Worm (Caenorhabditis elegans) whole organism, L1 larva: ENCODE measurements around the gene unc-18.

ENCODE experiments used
- C16A3.4 ChIP-seq: fragments of 150-350 bp; optimal IDR thresholded peaks from 2 replicates; lab custom pipeline; 2014; ENCODE audit warnings: missing biosample characterization, missing genetic modification characterization
- C34B4.2 ChIP-seq: sonication (generic microtip); optimal IDR thresholded peaks from 2 replicates; lab custom pipeline; 2017; ENCODE audit warnings: mild to moderate bottlenecking, missing genetic modification characterization, missing compliant biosample characterization
- aha-1 ChIP-seq: fragments of 150-350 bp; optimal IDR thresholded peaks from 2 replicates; lab custom pipeline; 2014; ENCODE audit warnings: missing biosample characterization, missing genetic modification characterization
- alr-1 ChIP-seq: fragments of 200-800 bp; sonication (Bioruptor generic); optimal IDR thresholded peaks from 2 replicates; lab custom pipeline; 2018; ENCODE audit warnings: borderline replicate concordance, mild to moderate bottlenecking, missing genetic modification characterization, missing compliant biosample characterization
- ceh-63 ChIP-seq: fragments of 200-800 bp; sonication (Bioruptor generic); optimal IDR thresholded peaks from 2 replicates; lab custom pipeline; 2018; ENCODE audit warnings: mild to moderate bottlenecking, missing genetic modification characterization, missing compliant biosample characterization
- ceh-82 ChIP-seq, 3 experiments: fragments of 150-350 bp in 1 of 3; sonication (generic microtip) in 2 of 3; optimal IDR thresholded peaks; 2 replicates each; lab custom pipeline; 2014 to 2017; ENCODE audit warnings: missing biosample characterization in 3 of 3, missing genetic modification characterization in 3 of 3
- ces-1 ChIP-seq: fragments of 150-350 bp; optimal IDR thresholded peaks from 2 replicates; lab custom pipeline; 2014; ENCODE audit warnings: missing biosample characterization, missing genetic modification reagents, missing genetic modification characterization
- dpl-1 ChIP-seq, 3 experiments: fragments of 150-350 bp in 2 of 3; sonication (generic microtip) in 1 of 3; optimal IDR thresholded peaks; 2 replicates each; lab custom pipeline; 2014 to 2017; ENCODE audit warnings: missing biosample characterization in 3 of 3, missing genetic modification characterization in 3 of 3, missing genetic modification reagents in 3 of 3
- dsc-1 ChIP-seq: sonication (generic microtip); optimal IDR thresholded peaks from 2 replicates; lab custom pipeline; 2016; ENCODE audit warnings: mild to moderate bottlenecking, missing genetic modification characterization, missing compliant biosample characterization
- efl-3 ChIP-seq: fragments of 200-800 bp; sonication (Bioruptor generic); optimal IDR thresholded peaks from 2 replicates; lab custom pipeline; 2018; ENCODE audit warnings: mild to moderate bottlenecking, missing genetic modification characterization, missing compliant biosample characterization
- egl-13 ChIP-seq: sonication (generic microtip); optimal IDR thresholded peaks from 2 replicates; lab custom pipeline; 2016; ENCODE audit warnings: missing genotype, missing genetic modification reagents, missing genetic modification characterization, missing compliant biosample characterization
- elt-3 ChIP-seq, 6 experiments: fragments of 150-350 bp in 1 of 6; sonication (generic microtip); optimal IDR thresholded peaks; 2 replicates each; lab custom pipeline; 2017 to 2018; ENCODE audit warnings: missing biosample characterization in 6 of 6, missing genetic modification characterization in 6 of 6, inconsistent platforms in 1 of 6
- ets-5 ChIP-seq: fragments of 200-800 bp; sonication (Bioruptor generic); IDR thresholded peaks from 2 replicates; pipeline ENCODE4 v1.3.6; 2022; ENCODE audit warnings: missing genetic modification characterization, missing compliant biosample characterization
- fkh-10 ChIP-seq: sonication (generic microtip); optimal IDR thresholded peaks from 2 replicates; lab custom pipeline; 2017; ENCODE audit warnings: missing biosample characterization, missing genetic modification reagents, missing genetic modification characterization
- fkh-8 ChIP-seq: sonication (generic microtip); optimal IDR thresholded peaks from 2 replicates; lab custom pipeline; 2016; ENCODE audit warnings: mild to moderate bottlenecking, missing genetic modification characterization, missing compliant biosample characterization
- fos-1 ChIP-seq: fragments of 150-350 bp; optimal IDR thresholded peaks from 2 replicates; lab custom pipeline; 2014; ENCODE audit warnings: missing biosample characterization, missing genetic modification characterization
- hlh-17 ChIP-seq: fragments of 200-800 bp; sonication (Bioruptor generic); optimal IDR thresholded peaks from 2 replicates; lab custom pipeline; 2018; ENCODE audit warnings: missing genetic modification characterization, mild to moderate bottlenecking, missing compliant biosample characterization, moderate library complexity, borderline replicate concordance
- hlh-4 ChIP-seq: sonication (generic microtip); optimal IDR thresholded peaks from 2 replicates; lab custom pipeline; 2016; ENCODE audit warnings: mild to moderate bottlenecking, missing genetic modification characterization, missing compliant biosample characterization
- irx-1 ChIP-seq: sonication (generic microtip); optimal IDR thresholded peaks from 2 replicates; lab custom pipeline; 2016; ENCODE audit warnings: missing genetic modification characterization, missing compliant biosample characterization
- isw-1 ChIP-seq: fragments of 200-800 bp; sonication (Bioruptor generic); IDR thresholded peaks from 2 replicates; pipeline ENCODE4 v1.3.6; 2022; ENCODE audit warnings: missing genetic modification characterization, missing compliant biosample characterization
- lin-35 ChIP-seq, 2 experiments: fragments of 150-350 bp; optimal IDR thresholded peaks; 2 replicates each; lab custom pipeline; 2014; ENCODE audit warnings: missing biosample characterization in 2 of 2, missing genetic modification characterization in 2 of 2, missing genetic modification reagents in 2 of 2
- lin-39 ChIP-seq: fragments of 150-350 bp; optimal IDR thresholded peaks from 2 replicates; lab custom pipeline; 2014; ENCODE audit warnings: missing biosample characterization, missing genetic modification reagents, missing genetic modification characterization
- mab-9 ChIP-seq: fragments of 200-800 bp; sonication (Bioruptor generic); IDR thresholded peaks from 2 replicates; pipeline ENCODE4 v1.3.6; 2022; ENCODE audit warnings: missing genetic modification reagents, missing genetic modification characterization, missing compliant biosample characterization
- mdl-1 ChIP-seq, 2 experiments: fragments of 150-350 bp; optimal IDR thresholded peaks; 2 replicates each; lab custom pipeline; 2014 to 2017; ENCODE audit warnings: missing biosample characterization in 2 of 2, missing genetic modification characterization in 2 of 2, inconsistent platforms in 1 of 2
- nhr-11 ChIP-seq: fragments of 150-350 bp; optimal IDR thresholded peaks from 2 replicates; lab custom pipeline; 2014; ENCODE audit warnings: missing biosample characterization, missing genetic modification characterization
- nhr-12 ChIP-seq: sonication (generic microtip); optimal IDR thresholded peaks from 2 replicates; lab custom pipeline; 2017; ENCODE audit warnings: missing biosample characterization, missing genetic modification characterization
- nhr-20 ChIP-seq: sonication (generic microtip); optimal IDR thresholded peaks from 2 replicates; lab custom pipeline; 2016; ENCODE audit warnings: mild to moderate bottlenecking, missing genetic modification characterization, missing compliant biosample characterization
- nhr-28 ChIP-seq: fragments of 150-350 bp; optimal IDR thresholded peaks from 2 replicates; lab custom pipeline; 2014; ENCODE audit warnings: missing biosample characterization, missing genetic modification characterization
- nhr-71 ChIP-seq: sonication (generic microtip); optimal IDR thresholded peaks from 2 replicates; lab custom pipeline; 2016; ENCODE audit warnings: mild to moderate bottlenecking, missing genetic modification characterization, moderate library complexity, missing compliant biosample characterization
- nhr-85 ChIP-seq: sonication (generic microtip); peaks from one replicate; lab custom pipeline; 2016; ENCODE audit warnings: missing genetic modification characterization, inconsistent platforms, missing compliant biosample characterization
- nhr-90 ChIP-seq: sonication (generic microtip); optimal IDR thresholded peaks from 2 replicates; lab custom pipeline; 2016; ENCODE audit warnings: mild to moderate bottlenecking, missing genetic modification characterization, missing compliant biosample characterization; ENCODE audit not compliant: poor library complexity
- pag-3 ChIP-seq: sonication (generic microtip); optimal IDR thresholded peaks from 2 replicates; lab custom pipeline; 2017; ENCODE audit warnings: missing genetic modification characterization, mild to moderate bottlenecking, missing compliant biosample characterization, antibody characterized with exemption, borderline replicate concordance; ENCODE audit not compliant: insufficient read depth
- pax-3 ChIP-seq: fragments of 200-800 bp; sonication (Bioruptor generic); optimal IDR thresholded peaks from 2 replicates; lab custom pipeline; 2018; ENCODE audit warnings: mild to moderate bottlenecking, missing genetic modification characterization, moderate library complexity, missing compliant biosample characterization
- skn-1 ChIP-seq: fragments of 150-350 bp; optimal IDR thresholded peaks from 2 replicates; lab custom pipeline; 2014; ENCODE audit warnings: missing biosample characterization, missing genetic modification characterization
- swsn-7 ChIP-seq: sonication (generic microtip); optimal IDR thresholded peaks from 2 replicates; lab custom pipeline; 2016; ENCODE audit warnings: missing genetic modification characterization, missing compliant biosample characterization
- tlp-1 ChIP-seq: fragments of 150-350 bp; optimal IDR thresholded peaks from 2 replicates; lab custom pipeline; 2014; ENCODE audit warnings: missing biosample characterization, missing genetic modification characterization
- unc-130 ChIP-seq: fragments of 150-350 bp; optimal IDR thresholded peaks from 2 replicates; lab custom pipeline; 2017; ENCODE audit warnings: missing biosample characterization, missing genetic modification characterization, inconsistent platforms
- unc-62 ChIP-seq: fragments of 150-350 bp; optimal IDR thresholded peaks from 2 replicates; lab custom pipeline; 2014; ENCODE audit warnings: missing biosample characterization, missing genetic modification reagents, missing genetic modification characterization
- vab-15 ChIP-seq: sonication (generic microtip); optimal IDR thresholded peaks from 2 replicates; lab custom pipeline; 2017; ENCODE audit warnings: missing genotype, mild to moderate bottlenecking, missing genetic modification characterization, missing compliant biosample characterization
- zag-1 ChIP-seq: fragments of 150-350 bp; optimal IDR thresholded peaks from 2 replicates; lab custom pipeline; 2014; ENCODE audit warnings: missing biosample characterization, missing genetic modification characterization
- zip-4 ChIP-seq: fragments of 200-800 bp; sonication (Bioruptor generic); optimal IDR thresholded peaks from 2 replicates; lab custom pipeline; 2018; ENCODE audit warnings: mild to moderate bottlenecking, missing genetic modification characterization, moderate library complexity, missing compliant biosample characterization
- ztf-11 ChIP-seq, 2 experiments: sonication (generic microtip); optimal IDR thresholded peaks; 2 replicates each; lab custom pipeline; 2016 to 2017; ENCODE audit warnings: missing genetic modification characterization in 2 of 2, missing biosample characterization in 1 of 2, missing compliant biosample characterization in 1 of 2
- ztf-4 ChIP-seq: fragments of 150-350 bp; optimal IDR thresholded peaks from 2 replicates; lab custom pipeline; 2014; ENCODE audit warnings: missing biosample characterization, missing genetic modification characterization

The unc-18 gene

ce11 chrX:7681965-7682946 is at the start of gene unc-18 (continued):
- TF ChIP-seq irx-1 (tag; lab: Kevin White, UChicago) (no peak), ets-5 (GFP tag; lab: Robert Waterston, UW) (no peak), fos-1 (tag; lab: Kevin White, UChicago) (no peak), aha-1 (tag; lab: Kevin White, UChicago) (no peak), ceh-63 (GFP tag; lab: Kevin White, UChicago) (no peak), alr-1 (tag; lab: Kevin White, UChicago) (no peak), ces-1 (GFP tag; lab: Kevin White, UChicago) (no peak), dsc-1 (tag; lab: Kevin White, UChicago) (no peak), nhr-85 (tag; lab: Kevin White, UChicago) (no peak), tlp-1 (tag; lab: Kevin White, UChicago) (no peak), fkh-8 (peak; percentile 57), hlh-4 (tag; lab: Kevin White, UChicago) (no peak), egl-13 (tag; lab: Kevin White, UChicago) (peak; percentile 58), ztf-4 (tag; lab: Kevin White, UChicago) (no peak), nhr-71 (tag; lab: Kevin White, UChicago) (peak; percentile 21), nhr-20 (tag; lab: Kevin White, UChicago) (no peak), nhr-90 (tag; lab: Kevin White, UChicago) (no peak), unc-62 (GFP tag; lab: Kevin White, UChicago) (no peak), pax-3 (no peak), nhr-28 (tag; lab: Kevin White, UChicago) (no peak), C34B4.2 (tag; lab: Kevin White, UChicago) (no peak), pag-3 (tag; lab: Kevin White, UChicago) (no peak), lin-35 (GFP tag; optimal IDR thresholded peaks at IDR 0.05; lab: Kevin White, UChicago) (peak; percentile 30 to 38), efl-3 (GFP tag; lab: Kevin White, UChicago) (no peak), C16A3.4 (tag; lab: Kevin White, UChicago) (no peak), hlh-17 (no peak), dpl-1 (GFP tag; optimal IDR thresholded peaks at IDR 0.05; lab: Kevin White, UChicago) (no peak), zag-1 (tag; lab: Kevin White, UChicago) (no peak), zip-4 (GFP tag; lab: Kevin White, UChicago) (no peak), mdl-1 (tag; optimal IDR thresholded peaks at IDR 0.05; lab: Kevin White, UChicago) (no peak), ztf-11 (tag; optimal IDR thresholded peaks at IDR 0.05; lab: Kevin White, UChicago) (no peak), nhr-11 (tag; lab: Kevin White, UChicago) (no peak)

ce11 chrX:7636037-7636436 is 46.7 kb upstream of the unc-18 start:
- no peak for TF ChIP-seq dpl-1 (GFP tag; optimal IDR thresholded peaks at IDR 0.05; lab: Kevin White, UChicago)
- no peak for TF ChIP-seq ceh-82 (tag; optimal IDR thresholded peaks at IDR 0.05; lab: Kevin White, UChicago)
- no peak for TF ChIP-seq fkh-10
- no peak for TF ChIP-seq mab-9
- no peak for TF ChIP-seq isw-1 (GFP tag; lab: Robert Waterston, UW)
- TF ChIP-seq elt-3 (tag; optimal IDR thresholded peaks at IDR 0.05; lab: Kevin White, UChicago): no peak
- TF ChIP-seq irx-1 (tag; lab: Kevin White, UChicago): no peak
- TF ChIP-seq nhr-12 (tag; lab: Kevin White, UChicago): no peak
- TF ChIP-seq C34B4.2 (tag; lab: Kevin White, UChicago): no peak
- no peak for TF ChIP-seq skn-1
- TF ChIP-seq hlh-17: no peak
- no peak for TF ChIP-seq vab-15 (tag; lab: Kevin White, UChicago)
- no peak for TF ChIP-seq unc-62 (GFP tag; lab: Kevin White, UChicago)
- TF ChIP-seq swsn-7 (tag; lab: Kevin White, UChicago): no peak
- TF ChIP-seq mdl-1 (tag; optimal IDR thresholded peaks at IDR 0.05; lab: Kevin White, UChicago): no peak
- TF ChIP-seq lin-39 (tag; lab: Kevin White, UChicago): no peak
- TF ChIP-seq ets-5 (GFP tag; lab: Robert Waterston, UW): no peak
- TF ChIP-seq unc-130 (tag; lab: Kevin White, UChicago): no peak
- TF ChIP-seq alr-1 (tag; lab: Kevin White, UChicago): no peak
